Fruit fly (Drosophila melanogaster): Measurements from ENCODE around the gene Adi1.
A peak's percentile ranks its signal among the peaks of the same experiment; 100 is the strongest.

DNA sequence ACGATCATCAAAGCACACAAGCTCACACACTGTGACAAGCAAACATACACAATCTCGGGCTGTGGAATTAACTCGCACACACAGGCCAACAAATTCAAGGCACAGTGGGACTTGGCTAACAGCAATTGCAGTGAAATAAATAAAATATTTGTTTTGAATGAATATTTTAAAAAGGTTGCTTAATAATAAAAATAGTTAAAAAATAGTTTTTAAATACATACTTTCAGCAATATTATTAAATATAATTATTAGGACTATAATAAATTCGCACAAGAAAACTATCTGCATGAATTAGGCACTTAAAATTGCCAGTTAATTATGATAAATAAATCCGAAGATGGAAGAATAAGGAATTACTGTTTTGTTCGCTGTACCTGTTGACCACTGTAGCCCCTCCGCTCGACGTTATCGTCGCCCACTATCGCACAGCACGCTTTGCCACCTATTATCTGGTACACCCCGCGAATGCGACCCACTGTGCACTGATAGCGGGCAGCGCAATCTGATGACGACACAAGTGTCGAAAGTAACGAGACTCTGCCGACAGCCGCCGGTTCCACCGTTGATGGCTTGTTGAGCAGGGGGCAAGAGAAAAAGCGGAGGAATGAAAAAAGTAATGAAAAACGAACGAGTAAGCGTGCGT is 19.7 kb downstream of the Adi1 start:
- TF ChIP-seq Gug (GFP tag; IDR thresholded peaks at IDR 0.05) (peak; percentile 96), CG3919 (GFP tag; optimal IDR thresholded peaks at IDR 0.05) (peak; percentile 98), esn (GFP tag; optimal IDR thresholded peaks at IDR 0.05) (peak; percentile 97), Hr39 (GFP tag; optimal IDR thresholded peaks at IDR 0.05) (peak; percentile 91), CG1621 (tag; optimal IDR thresholded peaks at IDR 0.05) (peak; percentile 86), CG11762 (GFP tag; optimal IDR thresholded peaks at IDR 0.05; ENCODE audit: insufficient read depth) (peak; percentile 97), Sox14 (GFP tag; optimal IDR thresholded peaks at IDR 0.05) (peak; percentile 94), Sox102F (GFP tag; optimal IDR thresholded peaks at IDR 0.05) (peak; percentile 92), achi (GFP tag; optimal IDR thresholded peaks at IDR 0.05) (peak; percentile 97), spab (GFP tag; optimal IDR thresholded peaks at IDR 0.05) (peak; percentile 97), CG4318 (GFP tag; optimal IDR thresholded peaks at IDR 0.05) (peak; percentile 99), Eip78C (GFP tag) (peak; percentile 99)
